Fruit fly (Drosophila melanogaster): ENCODE results near the gene Gbeta13F.

The Gbeta13F gene

DNA sequence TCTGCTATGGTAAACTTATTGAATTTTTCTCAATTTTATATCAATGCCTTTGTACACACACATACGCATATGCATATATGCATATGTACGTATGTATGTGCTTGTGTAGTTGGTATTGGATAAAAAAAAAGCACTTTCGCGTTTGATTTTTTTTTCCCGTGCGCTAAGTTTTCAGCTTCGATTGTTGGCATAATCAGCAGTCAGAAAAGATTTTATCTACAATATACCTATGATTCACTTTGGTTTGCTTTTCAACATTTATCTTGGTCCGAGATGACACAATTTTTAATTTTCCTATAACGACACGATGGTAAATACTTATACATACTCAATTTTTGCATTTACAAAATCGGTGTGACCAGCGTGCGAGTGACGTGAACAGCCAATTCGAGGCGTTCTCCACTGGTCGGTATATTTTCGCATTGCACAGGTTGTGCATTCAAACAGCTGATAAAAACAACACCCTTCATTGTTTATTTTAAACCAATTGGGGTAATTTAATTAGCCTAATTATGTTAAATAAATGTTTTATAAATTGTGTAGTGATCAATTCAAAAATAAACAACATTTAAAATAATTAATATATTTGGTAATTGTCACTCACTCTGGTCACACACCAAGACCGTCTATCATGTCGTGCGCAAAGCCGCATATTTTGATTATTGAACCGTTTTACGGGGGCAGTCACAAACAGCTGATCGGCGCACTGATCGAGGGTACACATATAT lies 6.9 kb upstream of the Gbeta13F start, which contains the start of the genes UBL3 and CG15914 (continued):
- TF ChIP-seq Scr (GFP tag; IDR thresholded peaks at IDR 0.05; ENCODE audit: partially characterized antibody), result peak; percentile 53; the same call in 1 of the 2 replicates
- TF ChIP-seq sob (GFP tag; IDR thresholded peaks at IDR 0.05), result no peak
- TF ChIP-seq unc-4 (GFP tag; IDR thresholded peaks at IDR 0.05; ENCODE audit: partially characterized antibody), result 0 out of 2 replicates have a peak, but pooled peaks have one; percentile 34
- TF ChIP-seq Hmx (GFP tag; optimal IDR thresholded peaks at IDR 0.05), result no peak
- TF ChIP-seq CG17186 (GFP tag; optimal IDR thresholded peaks at IDR 0.05), result peak; percentile 75
- no peak for TF ChIP-seq HmgD (GFP tag; optimal IDR thresholded peaks at IDR 0.05)
- no peak for TF ChIP-seq CG6254 (GFP tag; optimal IDR thresholded peaks at IDR 0.05)
- peak; percentile 57 for TF ChIP-seq BEAF-32 (GFP tag; optimal IDR thresholded peaks at IDR 0.05)
- peak; percentile 14 for TF ChIP-seq lilli (GFP tag; optimal IDR thresholded peaks at IDR 0.05)
- peak; percentile 55 for TF ChIP-seq CG12299 (tag; optimal IDR thresholded peaks at IDR 0.05)

dm6 chrX:15857601-15858284 lies 2.2 kb upstream of the Gbeta13F start, which contains the start of the genes CG46440 and Myb:
TSS of gene CG46440 (minus strand) at chrX:15857823.
TSS of gene Myb (minus strand) at chrX:15857823.
- TF ChIP-seq CG11695 (GFP tag; IDR thresholded peaks at IDR 0.05) (no peak), bbx (GFP tag; IDR thresholded peaks at IDR 0.05; ENCODE audit: partially characterized antibody) (peak; percentile 87), H2.0 (GFP tag; IDR thresholded peaks at IDR 0.05) (no peak), CG2678 (tag; optimal IDR thresholded peaks at IDR 0.05) (no peak), CG7963 (GFP tag; IDR thresholded peaks at IDR 0.05; ENCODE audit: partially characterized antibody) (peak; percentile 86), prd (optimal IDR thresholded peaks at IDR 0.05) (no peak), prd (GFP tag; IDR thresholded peaks at IDR 0.05) (peak; percentile 16; the same call in 1 of the 3 replicates), mld (GFP tag; IDR thresholded peaks at IDR 0.05; ENCODE audit: partially characterized antibody) (peak; percentile 75), Mad (GFP tag; optimal IDR thresholded peaks at IDR 0.05) (no peak), Pdp1 (GFP tag; optimal IDR thresholded peaks at IDR 0.05) (peak in 1 of 2 experiments; percentile 5), z (GFP tag; IDR thresholded peaks at IDR 0.05) (no peak), phol (tag; optimal IDR thresholded peaks at IDR 0.05) (peak; percentile 9), row (GFP tag; IDR thresholded peaks at IDR 0.05) (peak; percentile 67), Elba2 (GFP tag; optimal IDR thresholded peaks at IDR 0.05) (peak; percentile 29), unpg (GFP tag; optimal IDR thresholded peaks at IDR 0.05) (peak; percentile 1), pita (GFP tag; optimal IDR thresholded peaks at IDR 0.05) (no peak), Chrac-16 (GFP tag; optimal IDR thresholded peaks at IDR 0.05) (no peak), sd (tag; optimal IDR thresholded peaks at IDR 0.05) (peak; percentile 53), knrl (GFP tag; IDR thresholded peaks at IDR 0.05; ENCODE audit: partially characterized antibody) (peak; percentile 82), CG6272 (GFP tag; IDR thresholded peaks at IDR 0.05) (no peak), Antp (GFP tag; optimal IDR thresholded peaks at IDR 0.05) (no peak), E2f2 (GFP tag; IDR thresholded peaks at IDR 0.05) (0 out of 2 replicates have a peak, but pooled peaks have one; percentile 10), p53 (GFP tag; optimal IDR thresholded peaks at IDR 0.05) (no peak), CG2129 (GFP tag; IDR thresholded peaks at IDR 0.05; ENCODE audit: partially characterized antibody) (peak; percentile 59), nmo (GFP tag; optimal IDR thresholded peaks at IDR 0.05) (peak; percentile 14), gce (GFP tag; IDR thresholded peaks at IDR 0.05) (no peak), CG10267 (tag; optimal IDR thresholded peaks at IDR 0.05) (peak; percentile 10), shn (GFP tag; optimal IDR thresholded peaks at IDR 0.05) (no peak), CG13287 (GFP tag; IDR thresholded peaks at IDR 0.05; ENCODE audit: partially characterized antibody) (peak; percentile 79), CG3995 (GFP tag; optimal IDR thresholded peaks at IDR 0.05) (peak; percentile 71), HLH4C (GFP tag; IDR thresholded peaks at IDR 0.05; ENCODE audit: partially characterized antibody) (peak; percentile 84), nerfin-2 (GFP tag; IDR thresholded peaks at IDR 0.05; ENCODE audit: partially characterized antibody) (peak; percentile 82), slp2 (GFP tag; optimal IDR thresholded peaks at IDR 0.05) (no peak), CG6791 (GFP tag; IDR thresholded peaks at IDR 0.05; ENCODE audit: partially characterized antibody) (peak; percentile 90), Hmr (GFP tag; optimal IDR thresholded peaks at IDR 0.05) (no peak), CG1832 (GFP tag; optimal IDR thresholded peaks at IDR 0.05) (no peak)

Data from whole organism, embryonic.